Fruit fly (Drosophila melanogaster): ENCODE results near the gene CG1213.

dm6 chr3R:5791497-5791896 is 49.5 kb upstream of the CG1213 start, which contains the start of gene Hpf1:
- TF ChIP-seq CG17806 (tag; optimal IDR thresholded peaks at IDR 0.05) (peak; percentile 99), CG14655 (GFP tag; optimal IDR thresholded peaks at IDR 0.05) (peak; percentile 99), Ets98B (GFP tag; IDR thresholded peaks at IDR 0.05) (peak; percentile 98), Snoo (tag; optimal IDR thresholded peaks at IDR 0.05) (peak; percentile 99), CG32121 (GFP tag; IDR thresholded peaks at IDR 0.05) (peak; percentile 99), CG15710 (tag; optimal IDR thresholded peaks at IDR 0.05) (peak; percentile 99), CG8301 (tag; optimal IDR thresholded peaks at IDR 0.05) (peak; percentile 99), fd96Ca (GFP tag; IDR thresholded peaks at IDR 0.05) (peak; percentile 99), CG4496 (GFP tag; IDR thresholded peaks at IDR 0.05) (peak; percentile 99), rn (GFP tag; IDR thresholded peaks at IDR 0.05) (peak; percentile 96), D1 (tag; optimal IDR thresholded peaks at IDR 0.05) (no peak), CG8159 (tag; optimal IDR thresholded peaks at IDR 0.05) (peak; percentile 99), CG12605 (GFP tag; IDR thresholded peaks at IDR 0.05) (peak; percentile 98), CG10348 (GFP tag; IDR thresholded peaks at IDR 0.05) (peak; percentile 97)
